Worm (Caenorhabditis elegans) whole organism, L2 larva: ENCODE measurements around the gene ztf-25.
"Not testable (repeated sequence)": the region's sequence is repeated elsewhere in the genome, so short reads cannot be mapped to it uniquely, and the experiment has no call there.

Experiments
- R02D3.7 ChIP-seq: fragments of 150-350 bp; optimal IDR thresholded peaks from 2 replicates; lab custom pipeline; 2014; ENCODE audit warnings: missing biosample characterization, missing genetic modification characterization
- ZK546.5 ChIP-seq: sonication (generic microtip); optimal IDR thresholded peaks from 2 replicates; lab custom pipeline; 2017; ENCODE audit warnings: missing biosample characterization, missing genetic modification characterization
- aly-2 ChIP-seq: fragments of 150-350 bp; optimal IDR thresholded peaks from 2 replicates; lab custom pipeline; 2014; ENCODE audit warnings: missing biosample characterization, missing genetic modification characterization
- ama-1 ChIP-seq: fragments of 150-350 bp; optimal IDR thresholded peaks from 2 replicates; lab custom pipeline; 2018; ENCODE audit warnings: inconsistent platforms
- ceh-82 ChIP-seq: fragments of 150-350 bp; optimal IDR thresholded peaks from 2 replicates; lab custom pipeline; 2014; ENCODE audit warnings: missing biosample characterization, missing genetic modification characterization
- fos-1 ChIP-seq: fragments of 150-350 bp; optimal IDR thresholded peaks from 2 replicates; lab custom pipeline; 2014; ENCODE audit warnings: missing biosample characterization, missing genetic modification characterization
- gmeb-1 ChIP-seq: fragments of 150-350 bp; optimal IDR thresholded peaks from 2 replicates; lab custom pipeline; 2014; ENCODE audit warnings: missing biosample characterization, missing genetic modification characterization
- lsy-2 ChIP-seq, 2 experiments: fragments of 150-350 bp in 1 of 2; sonication (generic microtip) in 1 of 2; optimal IDR thresholded peaks; 2 replicates each; lab custom pipeline; 2014 to 2017; ENCODE audit warnings: missing biosample characterization in 2 of 2, missing genetic modification characterization in 2 of 2
- nhr-25 ChIP-seq: fragments of 150-350 bp; sonication (generic microtip); optimal IDR thresholded peaks from 3 replicates; lab custom pipeline; 2014; ENCODE audit warnings: missing biosample characterization, missing genetic modification characterization
- unc-62 ChIP-seq: fragments of 150-350 bp; optimal IDR thresholded peaks from 2 replicates; lab custom pipeline; 2014; ENCODE audit warnings: missing biosample characterization, missing genetic modification reagents, missing genetic modification characterization
- ztf-1 ChIP-seq: fragments of 200-800 bp; sonication (Bioruptor generic); conservative IDR thresholded peaks from 2 replicates; pipeline ENCODE4 v1.3.6; 2022; ENCODE audit warnings: missing genetic modification characterization, missing compliant biosample characterization

DNA sequence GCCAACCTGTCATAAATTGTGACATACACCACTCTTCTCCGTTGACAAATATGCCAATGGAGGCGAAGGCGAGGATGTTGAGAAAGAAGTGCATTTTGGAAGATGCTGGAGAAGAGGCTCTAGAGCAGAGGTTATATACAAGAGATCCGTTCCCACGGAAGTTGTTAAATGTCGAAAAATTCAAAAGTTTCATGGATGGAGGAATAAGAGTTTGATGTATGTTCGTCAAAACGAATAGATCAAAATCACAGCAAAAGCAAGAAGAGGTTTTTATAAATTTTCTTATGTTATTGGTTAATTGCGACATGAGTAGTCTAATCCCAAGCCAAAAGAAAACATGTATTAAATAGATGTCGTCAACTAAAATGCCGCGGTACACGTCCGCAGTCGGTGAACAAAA is 8.9 kb downstream of the ztf-25 start, which contains the start of gene Y6G8.15:
- TF ChIP-seq ZK546.5 (tag; lab: Kevin White, UChicago); aly-2; gmeb-1 (tag; lab: Kevin White, UChicago); fos-1 (tag; lab: Kevin White, UChicago); R02D3.7 (tag; lab: Kevin White, UChicago); nhr-25; ztf-1 (GFP tag; lab: Robert Waterston, UW); lsy-2 (tag; optimal IDR thresholded peaks at IDR 0.05; lab: Kevin White, UChicago); unc-62 (GFP tag; lab: Kevin White, UChicago); ceh-82 (tag; lab: Kevin White, UChicago); ama-1 (lab: Kevin White, UChicago): not testable (repeated sequence)
